Worm (Caenorhabditis elegans) whole organism, L2 larva: ENCODE data around the gene atat-2.

Experiments
- R02D3.7 ChIP-seq: fragments of 150-350 bp; optimal IDR thresholded peaks from 2 replicates; lab custom pipeline; 2014; ENCODE audit warnings: missing biosample characterization, missing genetic modification characterization
- ZK546.5 ChIP-seq: sonication (generic microtip); optimal IDR thresholded peaks from 2 replicates; lab custom pipeline; 2017; ENCODE audit warnings: missing biosample characterization, missing genetic modification characterization
- ama-1 ChIP-seq: fragments of 150-350 bp; optimal IDR thresholded peaks from 2 replicates; lab custom pipeline; 2018; ENCODE audit warnings: inconsistent platforms
- ceh-16 ChIP-seq: fragments of 150-350 bp; optimal IDR thresholded peaks from 2 replicates; lab custom pipeline; 2014; ENCODE audit warnings: missing biosample characterization, missing genetic modification characterization
- crh-2 ChIP-seq: sonication (generic microtip); optimal IDR thresholded peaks from 2 replicates; lab custom pipeline; 2017; ENCODE audit warnings: missing biosample characterization, missing genetic modification characterization
- dmd-4 ChIP-seq: sonication (generic microtip); optimal IDR thresholded peaks from 2 replicates; lab custom pipeline; 2017; ENCODE audit warnings: missing biosample characterization, missing genetic modification characterization
- gmeb-1 ChIP-seq: fragments of 150-350 bp; optimal IDR thresholded peaks from 2 replicates; lab custom pipeline; 2014; ENCODE audit warnings: missing biosample characterization, missing genetic modification characterization
- lin-11 ChIP-seq: fragments of 150-350 bp; sonication (generic microtip); optimal IDR thresholded peaks from 2 replicates; lab custom pipeline; 2014; ENCODE audit warnings: missing biosample characterization, missing genetic modification characterization, inconsistent platforms, mixed read lengths
- mab-5 ChIP-seq: fragments of 150-350 bp; optimal IDR thresholded peaks from 2 replicates; lab custom pipeline; 2014; ENCODE audit warnings: missing biosample characterization, missing genetic modification characterization
- nhr-11 ChIP-seq: fragments of 150-350 bp; optimal IDR thresholded peaks from 2 replicates; lab custom pipeline; 2014; ENCODE audit warnings: missing biosample characterization, missing genetic modification characterization
- nhr-129 ChIP-seq: fragments of 150-350 bp; optimal IDR thresholded peaks from 2 replicates; lab custom pipeline; 2014; ENCODE audit warnings: missing biosample characterization, missing genetic modification characterization
- nhr-23 ChIP-seq: fragments of 150-350 bp; optimal IDR thresholded peaks from 2 replicates; lab custom pipeline; 2014; ENCODE audit warnings: missing biosample characterization, missing genetic modification reagents, missing genetic modification characterization
- nhr-237 ChIP-seq: fragments of 150-350 bp; optimal IDR thresholded peaks from 2 replicates; lab custom pipeline; 2014; ENCODE audit warnings: missing biosample characterization, missing genetic modification characterization
- sem-4 ChIP-seq: fragments of 150-350 bp; optimal IDR thresholded peaks from 2 replicates; lab custom pipeline; 2014; ENCODE audit warnings: missing biosample characterization, missing genetic modification reagents, missing genetic modification characterization
- skn-1 ChIP-seq: sonication (generic microtip); optimal IDR thresholded peaks from 2 replicates; lab custom pipeline; 2017; ENCODE audit warnings: missing biosample characterization, missing genetic modification characterization
- sma-9 ChIP-seq, 2 experiments: fragments of 150-350 bp in 1 of 2; sonication (generic microtip) in 1 of 2; optimal IDR thresholded peaks; 2 replicates each; lab custom pipeline; 2014 to 2016; ENCODE audit warnings: missing genetic modification characterization in 2 of 2, mild to moderate bottlenecking in 1 of 2, missing biosample characterization in 1 of 2, missing compliant biosample characterization in 1 of 2, missing genetic modification reagents in 1 of 2, moderate library complexity in 1 of 2
- unc-62 ChIP-seq: fragments of 150-350 bp; optimal IDR thresholded peaks from 2 replicates; lab custom pipeline; 2014; ENCODE audit warnings: missing biosample characterization, missing genetic modification reagents, missing genetic modification characterization
- zag-1 ChIP-seq: fragments of 150-350 bp; optimal IDR thresholded peaks from 2 replicates; lab custom pipeline; 2014; ENCODE audit warnings: missing biosample characterization, missing genetic modification characterization
- ztf-1 ChIP-seq: fragments of 200-800 bp; sonication (Bioruptor generic); conservative IDR thresholded peaks from 2 replicates; pipeline ENCODE4 v1.3.6; 2022; ENCODE audit warnings: missing genetic modification characterization, missing compliant biosample characterization
- ztf-11 ChIP-seq: sonication (generic microtip); optimal IDR thresholded peaks from 2 replicates; lab custom pipeline; 2017; ENCODE audit warnings: missing biosample characterization, missing genetic modification characterization

atat-2 gene

DNA sequence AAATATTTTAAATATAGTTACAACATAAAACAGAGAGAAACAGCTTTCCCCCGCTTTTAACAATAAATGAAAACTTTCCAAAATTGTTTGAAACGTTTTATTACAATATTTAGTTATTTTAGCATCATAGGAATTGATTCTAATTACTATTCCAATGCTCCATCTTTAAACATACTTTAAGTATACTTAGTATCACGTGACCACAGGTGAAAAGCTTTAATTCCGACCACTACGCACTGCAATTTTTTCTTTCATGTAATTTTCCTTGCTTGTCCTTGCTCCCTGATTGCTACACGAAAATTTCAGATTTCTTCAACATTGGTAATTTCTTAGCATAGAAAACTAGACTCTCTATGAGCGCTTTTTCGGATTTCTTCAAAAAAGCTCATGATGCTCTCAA, 48.1 kb downstream of the atat-2 start, which contains the start of gene tbc-16:
Gene tbc-16, plus strand, starts transcription at position 301 of the 400 bp plus-strand sequence.
- TF ChIP-seq ZK546.5 (no peak), crh-2 (tag; lab: Kevin White, UChicago) (no peak), ztf-1 (GFP tag; lab: Robert Waterston, UW) (no peak), dmd-4 (tag; lab: Kevin White, UChicago) (no peak), mab-5 (tag; lab: Kevin White, UChicago) (no peak), lin-11 (tag; lab: Kevin White, UChicago) (no peak), nhr-23 (no peak), gmeb-1 (tag; lab: Kevin White, UChicago) (no peak), sem-4 (tag; lab: Kevin White, UChicago) (no peak), ama-1 (lab: Kevin White, UChicago) (no peak)

DNA sequence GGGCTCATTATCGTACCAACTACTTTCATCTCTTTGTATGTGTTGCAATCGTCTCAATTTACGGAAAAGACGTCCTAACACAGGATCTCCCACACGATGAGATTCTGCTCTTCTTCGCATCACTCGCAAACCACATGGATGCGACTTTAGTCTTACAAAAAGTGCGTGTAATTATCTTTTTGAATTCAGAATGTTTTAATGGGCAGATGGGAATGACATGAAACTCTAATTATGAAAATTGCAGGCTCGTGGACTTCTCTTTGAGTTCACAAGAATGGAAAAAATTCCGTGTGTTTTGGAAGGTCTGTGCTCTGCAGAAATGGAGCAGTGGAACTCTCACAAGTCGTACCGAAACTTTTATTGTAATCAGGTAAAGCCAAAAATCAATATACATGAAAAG, 52.6 kb downstream of the atat-2 start:
- TF ChIP-seq zag-1 (tag; lab: Kevin White, UChicago) (no peak), nhr-237 (tag; lab: Kevin White, UChicago) (no peak), ceh-16 (tag; lab: Kevin White, UChicago) (no peak), nhr-11 (tag; lab: Kevin White, UChicago) (no peak), unc-62 (GFP tag; lab: Kevin White, UChicago) (no peak), ztf-11 (no peak), sma-9 (GFP tag; optimal IDR thresholded peaks at IDR 0.05; lab: Kevin White, UChicago) (no peak), sma-9 (tag; optimal IDR thresholded peaks at IDR 0.05; lab: Kevin White, UChicago) (no peak), lin-11 (tag; lab: Kevin White, UChicago) (no peak), dmd-4 (tag; lab: Kevin White, UChicago) (no peak), skn-1 (tag; lab: Kevin White, UChicago) (no peak), nhr-23 (no peak), R02D3.7 (tag; lab: Kevin White, UChicago) (no peak), crh-2 (tag; lab: Kevin White, UChicago) (no peak), nhr-129 (no peak), sem-4 (tag; lab: Kevin White, UChicago) (no peak)
